Worm (Caenorhabditis elegans) whole organism, early embryonic: ENCODE measurements around the gene pes-4.

ENCODE experiments used
- F13C5.2 ChIP-seq: sonication (generic microtip); optimal IDR thresholded peaks from 2 replicates; lab custom pipeline; 2017; ENCODE audit warnings: mild to moderate bottlenecking, missing genetic modification characterization, inconsistent platforms, missing compliant biosample characterization
- aly-1 ChIP-seq: sonication (generic microtip); optimal IDR thresholded peaks from 2 replicates; lab custom pipeline; 2016; ENCODE audit warnings: missing genetic modification characterization, missing compliant biosample characterization
- ama-1 ChIP-seq: fragments of 150-350 bp; optimal IDR thresholded peaks from 2 replicates; lab custom pipeline; 2014
- hmg-4 ChIP-seq: fragments of 200-800 bp; sonication (Bioruptor generic); optimal IDR thresholded peaks from 2 replicates; lab custom pipeline; 2018; ENCODE audit warnings: mild to moderate bottlenecking, missing genetic modification characterization, missing compliant biosample characterization
- scrt-1 ChIP-seq: fragments of 200-800 bp; sonication (Bioruptor generic); IDR thresholded peaks from 2 replicates; pipeline ENCODE4 v1.3.6; 2022; ENCODE audit warnings: missing genetic modification characterization, missing compliant biosample characterization
- tbx-11 ChIP-seq: fragments of 200-800 bp; sonication (Bioruptor generic); IDR thresholded peaks from 2 replicates; pipeline ENCODE4 v1.3.6; 2022; ENCODE audit warnings: missing genetic modification characterization, missing compliant biosample characterization
- tbx-37 ChIP-seq: fragments of 200-800 bp; sonication (Bioruptor generic); conservative IDR thresholded peaks from 2 replicates; pipeline ENCODE4 v1.3.6; 2022; ENCODE audit warnings: missing genetic modification reagents, missing genetic modification characterization, missing compliant biosample characterization

- TF ChIP-seq hmg-4 (GFP tag; lab: Kevin White, UChicago) (no peak), scrt-1 (GFP tag; lab: Robert Waterston, UW) (no peak), aly-1 (no peak), F13C5.2 (tag; lab: Kevin White, UChicago) (no peak), tbx-11 (GFP tag; lab: Robert Waterston, UW) (no peak), ama-1 (lab: Kevin White, UChicago) (no peak), tbx-37 (no peak)
Measured at ce11 chrIII:1221995-1222394, 8.1 kb downstream of the pes-4 start.
